Worm (Caenorhabditis elegans) whole organism, early embryonic: ENCODE data around the gene Y72A10A.1.

Experiments
- B0310.2 ChIP-seq: sonication (generic microtip); optimal IDR thresholded peaks from 2 replicates; lab custom pipeline; 2016; ENCODE audit warnings: mild to moderate bottlenecking, missing genetic modification characterization, missing compliant biosample characterization
- F13C5.2 ChIP-seq: sonication (generic microtip); optimal IDR thresholded peaks from 2 replicates; lab custom pipeline; 2017; ENCODE audit warnings: mild to moderate bottlenecking, missing genetic modification characterization, inconsistent platforms, missing compliant biosample characterization
- aly-1 ChIP-seq: sonication (generic microtip); optimal IDR thresholded peaks from 2 replicates; lab custom pipeline; 2016; ENCODE audit warnings: missing genetic modification characterization, missing compliant biosample characterization
- ama-1 ChIP-seq: fragments of 150-350 bp; optimal IDR thresholded peaks from 2 replicates; lab custom pipeline; 2014
- ceh-13 ChIP-seq: fragments of 200-800 bp; sonication (Bioruptor generic); optimal IDR thresholded peaks from 2 replicates; lab custom pipeline; 2018; ENCODE audit warnings: mild to moderate bottlenecking, missing genetic modification characterization, missing compliant biosample characterization
- ceh-36 ChIP-seq: sonication (generic microtip); optimal IDR thresholded peaks from 2 replicates; lab custom pipeline; 2016; ENCODE audit warnings: missing genetic modification characterization, inconsistent platforms, missing compliant biosample characterization
- ets-7 ChIP-seq: sonication (generic microtip); optimal IDR thresholded peaks from 2 replicates; lab custom pipeline; 2016; ENCODE audit warnings: missing genotype, missing genetic modification characterization, missing compliant biosample characterization
- flt-1 ChIP-seq: fragments of 200-800 bp; sonication (Bioruptor generic); IDR thresholded peaks from 2 replicates; pipeline ENCODE4 v1.3.6; 2022; ENCODE audit warnings: missing genetic modification characterization, missing compliant biosample characterization
- hmbx-1 ChIP-seq: sonication (generic microtip); optimal IDR thresholded peaks from 2 replicates; lab custom pipeline; 2016; ENCODE audit warnings: mild to moderate bottlenecking, missing genetic modification characterization, missing compliant biosample characterization
- hmg-4 ChIP-seq: fragments of 200-800 bp; sonication (Bioruptor generic); optimal IDR thresholded peaks from 2 replicates; lab custom pipeline; 2018; ENCODE audit warnings: mild to moderate bottlenecking, missing genetic modification characterization, missing compliant biosample characterization
- hnd-1 ChIP-seq: sonication (generic microtip); optimal IDR thresholded peaks from 2 replicates; lab custom pipeline; 2016; ENCODE audit warnings: missing genetic modification characterization, missing compliant biosample characterization
- pes-1 ChIP-seq: fragments of 200-800 bp; sonication (Bioruptor generic); IDR thresholded peaks from 2 replicates; pipeline ENCODE4 v1.3.6; 2022; ENCODE audit warnings: missing genetic modification reagents, missing genetic modification characterization, missing compliant biosample characterization
- scrt-1 ChIP-seq: fragments of 200-800 bp; sonication (Bioruptor generic); IDR thresholded peaks from 2 replicates; pipeline ENCODE4 v1.3.6; 2022; ENCODE audit warnings: missing genetic modification characterization, missing compliant biosample characterization
- sea-1 ChIP-seq: fragments of 200-800 bp; sonication (Bioruptor generic); conservative IDR thresholded peaks from 2 replicates; pipeline ENCODE4 v1.3.6; 2022; ENCODE audit warnings: missing genetic modification characterization, missing compliant biosample characterization
- tbx-11 ChIP-seq: fragments of 200-800 bp; sonication (Bioruptor generic); IDR thresholded peaks from 2 replicates; pipeline ENCODE4 v1.3.6; 2022; ENCODE audit warnings: missing genetic modification characterization, missing compliant biosample characterization
- tbx-37 ChIP-seq: fragments of 200-800 bp; sonication (Bioruptor generic); conservative IDR thresholded peaks from 2 replicates; pipeline ENCODE4 v1.3.6; 2022; ENCODE audit warnings: missing genetic modification reagents, missing genetic modification characterization, missing compliant biosample characterization
- tra-4 ChIP-seq: sonication (generic microtip); optimal IDR thresholded peaks from 2 replicates; lab custom pipeline; 2017; ENCODE audit warnings: missing genetic modification characterization, missing compliant biosample characterization

Gene Y72A10A.1

DNA sequence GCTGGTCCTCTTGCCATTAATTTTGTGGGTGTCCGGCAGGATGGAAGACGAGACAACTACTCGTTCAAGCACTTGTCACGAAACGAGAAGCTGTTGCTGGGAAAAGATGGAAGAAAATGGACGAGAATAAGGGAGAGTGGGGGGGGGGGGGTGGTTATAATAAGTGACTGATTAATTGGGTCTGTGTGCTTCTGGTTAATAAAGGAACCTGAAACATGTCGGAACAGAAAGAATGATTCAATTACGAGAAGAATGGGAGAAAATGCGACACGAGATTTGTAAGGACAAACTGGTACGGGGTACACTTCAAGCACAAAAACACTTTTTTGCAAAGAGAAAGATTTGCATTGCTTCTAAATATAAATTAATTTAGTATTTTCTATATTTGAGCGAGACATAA is 17.3 kb upstream of the Y72A10A.1 start:
- no peak for TF ChIP-seq ets-7 (tag; lab: Kevin White, UChicago)
- TF ChIP-seq ama-1 (lab: Kevin White, UChicago), result no peak
- TF ChIP-seq hmg-4 (GFP tag; lab: Kevin White, UChicago), result no peak
- TF ChIP-seq F13C5.2, result no peak
- no peak for TF ChIP-seq ceh-13 (GFP tag; lab: Kevin White, UChicago)
- no peak for TF ChIP-seq hmbx-1 (tag; lab: Kevin White, UChicago)
- no peak for TF ChIP-seq ceh-36 (tag; lab: Kevin White, UChicago)
- no peak for TF ChIP-seq sea-1 (GFP tag; lab: Robert Waterston, UW)
- no peak for TF ChIP-seq tbx-11 (GFP tag; lab: Robert Waterston, UW)
- TF ChIP-seq flt-1, result no peak
- no peak for TF ChIP-seq tbx-37 (GFP tag; lab: Robert Waterston, UW)
- TF ChIP-seq pes-1 (GFP tag; lab: Robert Waterston, UW), result no peak
- no peak for TF ChIP-seq hnd-1

DNA sequence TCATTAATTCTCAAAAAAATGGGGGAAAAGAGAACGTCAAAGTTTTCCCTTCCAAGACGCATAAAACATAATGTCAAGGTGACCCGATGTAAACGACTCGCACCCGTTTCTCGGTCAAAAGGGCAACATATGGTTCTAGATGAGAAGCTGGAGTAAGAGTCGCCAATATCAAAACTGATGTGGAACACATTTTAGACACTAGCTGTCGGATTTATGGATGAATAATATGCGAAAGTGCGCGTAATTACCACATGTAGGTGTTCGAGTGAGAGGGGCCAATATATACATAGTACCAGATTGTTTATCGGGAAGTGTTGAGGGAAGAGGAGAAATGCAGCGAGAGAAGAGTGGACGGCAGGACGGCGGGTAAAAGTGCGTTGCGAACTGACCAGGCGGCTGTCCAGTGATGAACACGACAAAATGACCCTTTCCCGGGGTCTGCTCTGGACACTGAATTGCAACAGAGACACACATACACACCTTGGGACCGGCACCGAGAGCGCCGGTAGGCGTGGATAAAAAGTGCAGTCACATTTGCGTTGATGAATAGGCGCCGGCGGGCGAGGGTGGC is 12.9 kb upstream of the Y72A10A.1 start:
- TF ChIP-seq F13C5.2 (peak; percentile 40), ceh-36 (tag; lab: Kevin White, UChicago) (no peak), hnd-1 (no peak), hmbx-1 (tag; lab: Kevin White, UChicago) (no peak), ets-7 (tag; lab: Kevin White, UChicago) (no peak), B0310.2 (tag; lab: Kevin White, UChicago) (no peak), tbx-37 (GFP tag; lab: Robert Waterston, UW) (no peak), ama-1 (lab: Kevin White, UChicago) (no peak), flt-1 (no peak), ceh-13 (GFP tag; lab: Kevin White, UChicago) (no peak), hmg-4 (GFP tag; lab: Kevin White, UChicago) (peak; percentile 43), sea-1 (GFP tag; lab: Robert Waterston, UW) (0 out of 2 replicates have a peak, but pooled peaks have one; percentile 28), pes-1 (GFP tag; lab: Robert Waterston, UW) (no peak), tra-4 (no peak), scrt-1 (GFP tag; lab: Robert Waterston, UW) (0 out of 2 replicates have a peak, but pooled peaks have one; percentile 47), tbx-11 (GFP tag; lab: Robert Waterston, UW) (no peak), aly-1 (no peak)

DNA sequence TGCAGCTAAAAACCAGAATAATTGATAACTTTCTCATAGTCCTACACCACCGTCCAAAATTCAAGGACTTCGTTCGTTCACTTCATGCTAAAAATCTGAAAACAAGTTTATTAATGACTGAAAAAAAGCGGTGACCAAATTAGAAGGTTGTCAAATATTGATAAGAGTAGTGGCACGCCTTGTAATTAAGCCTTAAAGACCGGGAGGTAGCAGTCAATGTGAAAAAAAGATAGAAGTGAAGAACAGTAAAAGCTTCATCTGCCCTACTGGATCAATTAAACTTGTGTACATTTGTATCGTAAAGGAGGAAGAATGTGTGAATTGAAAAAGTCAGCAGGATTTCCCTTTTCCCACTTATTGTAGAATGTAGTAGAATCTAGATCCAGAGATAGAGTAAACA is 12.3 kb upstream of the Y72A10A.1 start, which contains the start of gene tag-275:
tag-275 (minus strand) TSS at position 101 of the 400 bp plus-strand sequence.
- TF ChIP-seq pes-1 (GFP tag; lab: Robert Waterston, UW), result no peak
- no peak for TF ChIP-seq hnd-1
- TF ChIP-seq scrt-1 (GFP tag; lab: Robert Waterston, UW), result no peak
- TF ChIP-seq F13C5.2, result no peak
- TF ChIP-seq aly-1, result no peak
- TF ChIP-seq hmg-4 (GFP tag; lab: Kevin White, UChicago), result no peak
- no peak for TF ChIP-seq flt-1
- TF ChIP-seq tbx-37 (GFP tag; lab: Robert Waterston, UW), result no peak
- TF ChIP-seq B0310.2 (tag; lab: Kevin White, UChicago), result no peak
- TF ChIP-seq ceh-13 (GFP tag; lab: Kevin White, UChicago), result no peak
- no peak for TF ChIP-seq hmbx-1 (tag; lab: Kevin White, UChicago)
- TF ChIP-seq sea-1 (GFP tag; lab: Robert Waterston, UW), result no peak
- TF ChIP-seq tbx-11 (GFP tag; lab: Robert Waterston, UW), result no peak
- TF ChIP-seq tra-4, result no peak
- TF ChIP-seq ets-7 (tag; lab: Kevin White, UChicago), result no peak
- no peak for TF ChIP-seq ama-1 (lab: Kevin White, UChicago)
- no peak for TF ChIP-seq ceh-36 (tag; lab: Kevin White, UChicago)

DNA sequence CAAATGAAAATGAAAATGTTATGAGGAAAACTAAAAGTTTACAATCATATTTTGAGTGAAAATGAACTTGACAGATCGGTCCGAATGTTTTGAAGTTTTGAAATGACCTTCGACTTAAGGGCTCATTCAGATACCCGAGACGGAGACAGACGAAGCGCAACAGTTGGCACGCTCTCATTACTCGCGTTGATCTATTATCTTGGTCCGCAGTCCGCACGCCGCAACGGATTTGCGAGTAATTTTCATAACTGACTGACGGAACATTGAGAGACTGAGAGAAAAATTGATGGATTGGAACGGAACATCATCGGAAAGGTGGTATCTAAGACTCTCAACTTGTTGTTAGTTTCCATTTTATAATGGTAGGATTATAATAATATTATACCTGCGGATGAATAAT is 7.8 kb upstream of the Y72A10A.1 start:
- no peak for TF ChIP-seq flt-1
- no peak for TF ChIP-seq F13C5.2

DNA sequence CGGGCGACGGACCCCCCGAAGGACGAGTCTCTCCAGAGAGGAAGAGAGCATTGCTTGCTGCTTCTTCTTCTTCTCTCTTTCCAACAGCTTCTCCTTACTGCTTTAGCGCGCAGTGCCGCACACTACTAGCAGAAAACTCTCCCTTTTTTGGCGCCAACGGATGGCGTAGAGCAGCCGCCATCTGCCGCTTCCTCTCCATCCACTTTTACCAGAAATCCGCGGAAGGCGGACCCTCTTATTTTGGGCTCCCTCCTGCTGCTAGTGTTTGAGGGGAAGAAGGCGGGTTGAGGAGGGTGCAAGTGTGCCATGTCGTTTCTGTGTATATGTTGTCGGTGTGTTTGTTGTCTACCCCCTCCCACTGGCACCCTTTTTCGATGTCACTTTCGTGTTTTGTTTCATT is 3.7 kb downstream of the Y72A10A.1 start:
- peak; percentile 35 for TF ChIP-seq hmg-4 (GFP tag; lab: Kevin White, UChicago)
- no peak for TF ChIP-seq tbx-37 (GFP tag; lab: Robert Waterston, UW)
- peak; percentile 37 for TF ChIP-seq F13C5.2
- no peak for TF ChIP-seq flt-1

ce11 chrX:6129277-6129676 is 8.9 kb downstream of the Y72A10A.1 start:
- no peak for TF ChIP-seq tbx-11 (GFP tag; lab: Robert Waterston, UW)
- no peak for TF ChIP-seq flt-1
- no peak for TF ChIP-seq B0310.2 (tag; lab: Kevin White, UChicago)
- no peak for TF ChIP-seq hnd-1
- TF ChIP-seq ama-1 (lab: Kevin White, UChicago), result no peak
- no peak for TF ChIP-seq tra-4
- TF ChIP-seq pes-1 (GFP tag; lab: Robert Waterston, UW), result no peak
- TF ChIP-seq hmbx-1 (tag; lab: Kevin White, UChicago), result no peak
- no peak for TF ChIP-seq ets-7 (tag; lab: Kevin White, UChicago)
- no peak for TF ChIP-seq tbx-37 (GFP tag; lab: Robert Waterston, UW)
- no peak for TF ChIP-seq F13C5.2

ce11 chrX:6128773-6129172 is 9.4 kb downstream of the Y72A10A.1 start:
- TF ChIP-seq ama-1 (lab: Kevin White, UChicago), result no peak
- TF ChIP-seq hnd-1, result no peak
- no peak for TF ChIP-seq hmg-4 (GFP tag; lab: Kevin White, UChicago)
- TF ChIP-seq flt-1, result no peak
- no peak for TF ChIP-seq ceh-36 (tag; lab: Kevin White, UChicago)
- no peak for TF ChIP-seq tbx-37 (GFP tag; lab: Robert Waterston, UW)
- TF ChIP-seq sea-1 (GFP tag; lab: Robert Waterston, UW), result no peak

DNA sequence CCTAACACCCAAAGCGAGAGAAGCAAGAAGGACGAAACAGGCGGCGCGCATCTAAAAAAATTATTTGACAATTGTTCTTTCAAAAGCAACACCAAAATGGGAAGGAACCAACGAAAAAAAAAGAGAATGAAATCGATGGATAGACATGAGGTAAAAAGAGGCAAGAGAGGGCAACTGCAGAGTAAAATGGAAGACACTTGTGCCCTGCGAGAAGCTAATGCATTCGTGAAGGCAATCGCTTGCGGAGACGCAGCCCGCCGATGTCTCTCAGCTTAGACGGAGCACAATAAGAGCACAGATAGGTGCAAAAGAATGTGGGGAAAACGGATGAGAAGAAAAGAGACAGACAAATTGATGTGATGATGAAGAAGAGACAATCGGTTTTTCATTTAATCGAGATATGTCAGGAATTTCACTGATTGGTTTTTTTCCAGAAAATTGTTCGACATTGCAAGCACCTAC is 9.9 kb downstream of the Y72A10A.1 start, which contains the start of gene C15H9.9:
C15H9.9 (minus strand) TSS at position 51 of the 462 bp plus-strand sequence.
- no peak for TF ChIP-seq ceh-36 (tag; lab: Kevin White, UChicago)
- TF ChIP-seq F13C5.2, result peak; percentile 37
